Worm (Caenorhabditis elegans): ENCODE results near the gene T08G5.1.

DNA sequence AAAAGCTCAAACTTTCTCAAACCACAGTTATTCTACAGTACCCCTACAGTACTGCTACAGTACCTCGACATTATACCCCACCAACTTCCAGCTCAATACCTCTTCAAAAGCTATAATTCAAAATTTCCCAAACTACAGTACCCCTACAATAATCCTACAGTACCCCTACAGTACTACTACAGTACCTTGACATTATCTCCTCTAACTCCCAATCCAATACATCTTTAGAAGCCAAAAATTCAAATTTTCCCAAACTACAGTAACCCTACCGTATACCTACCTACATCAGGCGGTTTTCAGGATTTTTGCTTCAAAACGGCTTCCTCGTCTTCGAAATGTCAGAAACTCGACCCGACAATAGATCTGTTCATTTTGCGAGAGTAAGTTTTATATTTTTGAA is 39.0 kb downstream of the T08G5.1 start, which contains the start of gene F58D12.3:
- TF ChIP-seq zag-1 (tag; optimal IDR thresholded peaks at IDR 0.05) = no peak
- TF ChIP-seq snpc-4 (tag; optimal IDR thresholded peaks at IDR 0.05) = no peak
